Worm (Caenorhabditis elegans): ENCODE data around the gene F58H7.1.

F58H7.1 gene

ce11 chrIV:957820-958219 lies 22.2 kb upstream of the F58H7.1 start (continued):
- TF ChIP-seq lsy-2 (tag; optimal IDR thresholded peaks at IDR 0.05) (peak in 1 of 2 experiments; percentile 72), ZK546.5 (tag; optimal IDR thresholded peaks at IDR 0.05) (no peak)

ce11 chrIV:953136-953535 lies 17.5 kb upstream of the F58H7.1 start:
- no peak for TF ChIP-seq egl-27 (tag; optimal IDR thresholded peaks at IDR 0.05)
- no peak for TF ChIP-seq nhr-10 (tag; optimal IDR thresholded peaks at IDR 0.05)
- TF ChIP-seq lin-11 (tag; optimal IDR thresholded peaks at IDR 0.05) = no peak
- TF ChIP-seq fos-1 (tag; optimal IDR thresholded peaks at IDR 0.05) = no peak
- TF ChIP-seq zag-1 (tag; optimal IDR thresholded peaks at IDR 0.05) = no peak
- TF ChIP-seq nhr-237 (tag; optimal IDR thresholded peaks at IDR 0.05) = no peak
- no peak for TF ChIP-seq sma-3 (GFP tag; optimal IDR thresholded peaks at IDR 0.05)
- TF ChIP-seq mab-5 (tag; optimal IDR thresholded peaks at IDR 0.05) = no peak

ce11 chrIV:951569-951968 lies 15.9 kb upstream of the F58H7.1 start:
- TF ChIP-seq aly-2 (tag; optimal IDR thresholded peaks at IDR 0.05) (no peak), peb-1 (tag; optimal IDR thresholded peaks at IDR 0.05) (no peak), ama-1 (optimal IDR thresholded peaks at IDR 0.05) (no peak), dmd-4 (tag; optimal IDR thresholded peaks at IDR 0.05) (no peak), blmp-1 (tag; optimal IDR thresholded peaks at IDR 0.05; ENCODE audit: insufficient read depth) (no peak), ceh-16 (tag; optimal IDR thresholded peaks at IDR 0.05) (no peak), sma-9 (GFP tag; optimal IDR thresholded peaks at IDR 0.05) (no peak), sma-9 (tag; optimal IDR thresholded peaks at IDR 0.05) (no peak), lin-11 (tag; optimal IDR thresholded peaks at IDR 0.05) (no peak), nhr-10 (tag; optimal IDR thresholded peaks at IDR 0.05) (no peak), Y55F3AM.14 (GFP tag; optimal IDR thresholded peaks at IDR 0.05) (no peak), nhr-12 (tag; optimal IDR thresholded peaks at IDR 0.05) (no peak), lin-39 (tag; optimal IDR thresholded peaks at IDR 0.05) (no peak), crh-2 (tag; optimal IDR thresholded peaks at IDR 0.05) (no peak), nhr-237 (tag; optimal IDR thresholded peaks at IDR 0.05) (no peak)

ce11 chrIV:949940-950592 lies 14.4 kb upstream of the F58H7.1 start:
- no peak for TF ChIP-seq crh-2 (tag; optimal IDR thresholded peaks at IDR 0.05)
- TF ChIP-seq F13H6.1 (tag; optimal IDR thresholded peaks at IDR 0.05) = no peak
- TF ChIP-seq alr-1 (tag; optimal IDR thresholded peaks at IDR 0.05) = no peak
- TF ChIP-seq nhr-6 (tag; optimal IDR thresholded peaks at IDR 0.05) = no peak
- TF ChIP-seq snpc-4 (tag; optimal IDR thresholded peaks at IDR 0.05) = no peak
- TF ChIP-seq ZK546.5 (tag; optimal IDR thresholded peaks at IDR 0.05) = no peak
- no peak for TF ChIP-seq sem-4 (tag; optimal IDR thresholded peaks at IDR 0.05)
- TF ChIP-seq zag-1 (tag; optimal IDR thresholded peaks at IDR 0.05) = no peak
- TF ChIP-seq lin-11 (tag; optimal IDR thresholded peaks at IDR 0.05) = no peak
- no peak for TF ChIP-seq peb-1 (tag; optimal IDR thresholded peaks at IDR 0.05)
- TF ChIP-seq nhr-21 (tag; optimal IDR thresholded peaks at IDR 0.05) = no peak
- TF ChIP-seq C34F6.9 (tag; optimal IDR thresholded peaks at IDR 0.05) = no peak
- TF ChIP-seq elt-1 (tag; optimal IDR thresholded peaks at IDR 0.05) = no peak

- TF ChIP-seq fos-1 (tag; optimal IDR thresholded peaks at IDR 0.05) (peak; percentile 68), zag-1 (tag; optimal IDR thresholded peaks at IDR 0.05) (no peak)
Measured at ce11 chrIV:945601-946000, 10.0 kb upstream of the F58H7.1 start, which contains the start of gene faah-3. TSS of gene faah-3 (minus strand) at chrIV:945653.

ce11 chrIV:927510-927909 lies 8.1 kb downstream of the F58H7.1 start:
- no peak for TF ChIP-seq dmd-4 (tag; optimal IDR thresholded peaks at IDR 0.05)
- no peak for TF ChIP-seq elt-1 (tag; optimal IDR thresholded peaks at IDR 0.05)
- TF ChIP-seq ztf-11 (tag; optimal IDR thresholded peaks at IDR 0.05) = no peak
- TF ChIP-seq lin-13 (GFP tag; optimal IDR thresholded peaks at IDR 0.05) = no peak
- TF ChIP-seq nhr-21 (tag; optimal IDR thresholded peaks at IDR 0.05) = no peak

Data from whole organism, L2 larva.